Worm (Caenorhabditis elegans) whole organism, young adult: Measurements from ENCODE around the gene pals-16.

ENCODE experiments used
- B0019.2 ChIP-seq: fragments of 200-800 bp; sonication (Bioruptor generic); conservative IDR thresholded peaks from 2 replicates; pipeline ENCODE4 v1.3.6; 2022; ENCODE audit warnings: missing genetic modification reagents, missing genetic modification characterization, missing compliant biosample characterization
- B0261.1 ChIP-seq: sonication (generic microtip); optimal IDR thresholded peaks from 2 replicates; lab custom pipeline; 2016; ENCODE audit warnings: mild to moderate bottlenecking, missing genetic modification characterization, moderate library complexity, missing compliant biosample characterization
- B0336.3 ChIP-seq: fragments of 200-800 bp; sonication (Bioruptor generic); IDR thresholded peaks from 2 replicates; pipeline ENCODE4 v1.3.6; 2022; ENCODE audit warnings: missing genetic modification characterization, missing compliant biosample characterization
- C06A6.2 ChIP-seq: fragments of 200-800 bp; sonication (Bioruptor generic); conservative IDR thresholded peaks from 2 replicates; pipeline ENCODE4 v1.3.6; 2022; ENCODE audit warnings: missing genetic modification characterization, missing compliant biosample characterization
- D2030.7 ChIP-seq: fragments of 200-800 bp; sonication (Bioruptor generic); IDR thresholded peaks from 2 replicates; pipeline ENCODE4 v1.3.6; 2022; ENCODE audit warnings: missing genetic modification reagents, missing genetic modification characterization, missing compliant biosample characterization
- F33H1.4 ChIP-seq: fragments of 200-800 bp; sonication (Bioruptor generic); IDR thresholded peaks from 2 replicates; pipeline ENCODE4 v1.3.6; 2022; ENCODE audit warnings: missing genetic modification reagents, missing genetic modification characterization, missing compliant biosample characterization
- F37B4.10 ChIP-seq: fragments of 200-800 bp; sonication (Bioruptor generic); IDR thresholded peaks from 2 replicates; pipeline ENCODE4 v1.3.6; 2022; ENCODE audit warnings: missing genetic modification characterization, missing compliant biosample characterization
- F39B2.1 ChIP-seq: fragments of 200-800 bp; sonication (Bioruptor generic); IDR thresholded peaks from 2 replicates; pipeline ENCODE4 v1.3.6; 2022; ENCODE audit warnings: missing genetic modification reagents, missing genetic modification characterization, missing compliant biosample characterization
- F52B5.7 ChIP-seq: sonication (generic microtip); optimal IDR thresholded peaks from 2 replicates; lab custom pipeline; 2016; ENCODE audit warnings: mild to moderate bottlenecking, missing genetic modification characterization, missing compliant biosample characterization
- Y53F4B.3 ChIP-seq: fragments of 200-800 bp; sonication (Bioruptor generic); IDR thresholded peaks from 2 replicates; pipeline ENCODE4 v1.3.6; 2022; ENCODE audit warnings: missing genetic modification reagents, missing genetic modification characterization, missing compliant biosample characterization
- Y56A3A.18 ChIP-seq: fragments of 200-800 bp; sonication (Bioruptor generic); IDR thresholded peaks from 2 replicates; pipeline ENCODE4 v1.3.6; 2022; ENCODE audit warnings: missing genetic modification reagents, missing genetic modification characterization, missing compliant biosample characterization
- Y95B8A.8 ChIP-seq: fragments of 200-800 bp; sonication (Bioruptor generic); IDR thresholded peaks from 2 replicates; pipeline ENCODE4 v1.3.6; 2022; ENCODE audit warnings: missing genetic modification reagents, missing genetic modification characterization, missing compliant biosample characterization
- aptf-3 ChIP-seq: fragments of 200-800 bp; sonication (Bioruptor generic); IDR thresholded peaks from 2 replicates; pipeline ENCODE4 v1.3.6; 2022; ENCODE audit warnings: missing genetic modification characterization, missing compliant biosample characterization
- atf-7 ChIP-seq: sonication (generic microtip); optimal IDR thresholded peaks from 2 replicates; lab custom pipeline; 2017; ENCODE audit warnings: mild to moderate bottlenecking, missing genetic modification characterization, missing compliant biosample characterization
- attf-5 ChIP-seq: fragments of 200-800 bp; sonication (Bioruptor generic); optimal IDR thresholded peaks from 2 replicates; lab custom pipeline; 2018; ENCODE audit warnings: mild to moderate bottlenecking, missing genetic modification characterization, missing compliant biosample characterization
- cebp-1 ChIP-seq, 2 experiments: fragments of 200-800 bp in 1 of 2; sonication (Bioruptor generic) in 1 of 2; sonication (generic microtip) in 1 of 2; IDR thresholded peaks in 1 of 2; optimal IDR thresholded peaks in 1 of 2; 2 replicates each; pipeline versions ENCODE4 v1.3.6 to Lab custom; 2017 to 2022; ENCODE audit warnings: missing compliant biosample characterization in 2 of 2, missing genetic modification characterization in 2 of 2, mild to moderate bottlenecking in 1 of 2, missing genetic modification reagents in 1 of 2, moderate library complexity in 1 of 2
- ceh-27 ChIP-seq: fragments of 200-800 bp; sonication (Bioruptor generic); optimal IDR thresholded peaks from 2 replicates; lab custom pipeline; 2018; ENCODE audit warnings: mild to moderate bottlenecking, missing genetic modification characterization, moderate library complexity, missing compliant biosample characterization
- chd-7 ChIP-seq: sonication (generic microtip); optimal IDR thresholded peaks from 2 replicates; lab custom pipeline; 2016; ENCODE audit warnings: mild to moderate bottlenecking, missing genetic modification characterization, moderate library complexity, missing compliant biosample characterization
- die-1 ChIP-seq: sonication (generic microtip); optimal IDR thresholded peaks from 2 replicates; lab custom pipeline; 2016; ENCODE audit warnings: missing genotype, mild to moderate bottlenecking, missing genetic modification characterization, missing compliant biosample characterization
- efl-1 ChIP-seq: fragments of 150-350 bp; optimal IDR thresholded peaks from 2 replicates; lab custom pipeline; 2014; ENCODE audit warnings: missing biosample characterization, missing genetic modification reagents, missing genetic modification characterization
- egl-18 ChIP-seq: fragments of 200-800 bp; sonication (Bioruptor generic); IDR thresholded peaks from 2 replicates; pipeline ENCODE4 v1.3.6; 2022; ENCODE audit warnings: missing genetic modification reagents, missing genetic modification characterization, missing compliant biosample characterization
- egl-44 ChIP-seq: fragments of 200-800 bp; sonication (Bioruptor generic); IDR thresholded peaks from 2 replicates; pipeline ENCODE4 v1.3.6; 2022; ENCODE audit warnings: missing genetic modification reagents, missing genetic modification characterization, missing compliant biosample characterization
- egrh-3 ChIP-seq: fragments of 200-800 bp; sonication (Bioruptor generic); IDR thresholded peaks from 2 replicates; pipeline ENCODE4 v1.3.6; 2022; ENCODE audit warnings: missing genetic modification reagents, missing genetic modification characterization, missing compliant biosample characterization
- fkh-3 ChIP-seq: sonication (generic microtip); optimal IDR thresholded peaks from 2 replicates; lab custom pipeline; 2016; ENCODE audit warnings: mild to moderate bottlenecking, missing genetic modification characterization, missing compliant biosample characterization
- him-1 ChIP-seq: sonication (generic microtip); optimal IDR thresholded peaks from 2 replicates; lab custom pipeline; 2016; ENCODE audit warnings: missing genotype, missing genetic modification reagents, missing genetic modification characterization, missing compliant biosample characterization
- hmg-20 ChIP-seq: fragments of 200-800 bp; sonication (Bioruptor generic); IDR thresholded peaks from 2 replicates; pipeline ENCODE4 v1.3.6; 2022; ENCODE audit warnings: missing genetic modification reagents, missing genetic modification characterization, missing compliant biosample characterization
- hsf-1 ChIP-seq: fragments of 200-800 bp; sonication (Bioruptor generic); IDR thresholded peaks from 2 replicates; pipeline ENCODE4 v1.3.6; 2022; ENCODE audit warnings: missing genetic modification reagents, missing genetic modification characterization, missing compliant biosample characterization
- lag-1 ChIP-seq: fragments of 200-800 bp; sonication (Bioruptor generic); IDR thresholded peaks from 2 replicates; pipeline ENCODE4 v1.3.6; 2022; ENCODE audit warnings: missing genetic modification reagents, missing genetic modification characterization, missing compliant biosample characterization
- let-526 ChIP-seq: fragments of 200-800 bp; sonication (Bioruptor generic); IDR thresholded peaks from 2 replicates; pipeline ENCODE4 v1.3.6; 2022; ENCODE audit warnings: missing genetic modification reagents, missing genetic modification characterization, missing compliant biosample characterization
- let-607 ChIP-seq, 2 experiments: fragments of 200-800 bp in 1 of 2; sonication (Bioruptor generic) in 1 of 2; sonication (generic microtip) in 1 of 2; optimal IDR thresholded peaks; 2 replicates each; lab custom pipeline; 2016 to 2018; ENCODE audit warnings: mild to moderate bottlenecking in 2 of 2, missing compliant biosample characterization in 2 of 2, missing genetic modification characterization in 2 of 2, moderate library complexity in 2 of 2, missing genotype in 1 of 2
- lin-35 ChIP-seq, 3 experiments: fragments of 150-350 bp in 2 of 3; sonication (generic microtip) in 1 of 3; optimal IDR thresholded peaks; 2 replicates each; lab custom pipeline; 2014 to 2018; ENCODE audit warnings: missing biosample characterization in 3 of 3, missing genetic modification characterization in 3 of 3, missing genetic modification reagents in 3 of 3
- lin-40 ChIP-seq: sonication (generic microtip); optimal IDR thresholded peaks from 2 replicates; lab custom pipeline; 2016; ENCODE audit warnings: missing genetic modification characterization, mild to moderate bottlenecking, missing compliant biosample characterization, missing genotype, missing genetic modification reagents
- lsl-1 ChIP-seq: fragments of 200-800 bp; sonication (Bioruptor generic); optimal IDR thresholded peaks from 2 replicates; lab custom pipeline; 2018; ENCODE audit warnings: mild to moderate bottlenecking, missing genetic modification characterization, moderate library complexity, missing compliant biosample characterization
- lsy-27 ChIP-seq: sonication (generic microtip); optimal IDR thresholded peaks from 2 replicates; lab custom pipeline; 2017; ENCODE audit warnings: missing genetic modification characterization, mild to moderate bottlenecking, missing compliant biosample characterization, antibody characterized with exemption, missing genotype, borderline replicate concordance; ENCODE audit not compliant: insufficient read depth
- madf-3 ChIP-seq: fragments of 200-800 bp; sonication (Bioruptor generic); IDR thresholded peaks from 2 replicates; pipeline ENCODE4 v1.3.6; 2022; ENCODE audit warnings: missing genetic modification reagents, missing genetic modification characterization, missing compliant biosample characterization
- mel-28 ChIP-seq: sonication (generic microtip); optimal IDR thresholded peaks from 2 replicates; lab custom pipeline; 2016; ENCODE audit warnings: borderline replicate concordance, mild to moderate bottlenecking, missing genetic modification characterization, missing compliant biosample characterization
- mxl-1 ChIP-seq: sonication (generic microtip); optimal IDR thresholded peaks from 2 replicates; lab custom pipeline; 2016; ENCODE audit warnings: missing genetic modification characterization, missing compliant biosample characterization
- nhr-179 ChIP-seq: sonication (generic microtip); optimal IDR thresholded peaks from 2 replicates; lab custom pipeline; 2016; ENCODE audit warnings: mild to moderate bottlenecking, missing genetic modification characterization, missing compliant biosample characterization
- nhr-90 ChIP-seq: sonication (generic microtip); optimal IDR thresholded peaks from 2 replicates; lab custom pipeline; 2016; ENCODE audit warnings: missing genotype, mild to moderate bottlenecking, missing genetic modification characterization, missing compliant biosample characterization
- repo-1 ChIP-seq: sonication (generic microtip); optimal IDR thresholded peaks from 2 replicates; lab custom pipeline; 2017; ENCODE audit warnings: mild to moderate bottlenecking, missing genetic modification characterization, missing compliant biosample characterization
- rpc-1 ChIP-seq, 2 experiments: fragments of 150-350 bp in 1 of 2; sonication (generic microtip) in 1 of 2; optimal IDR thresholded peaks; 2 replicates each; lab custom pipeline; 2014 to 2018; ENCODE audit warnings: missing biosample characterization in 1 of 2, missing genetic modification characterization in 1 of 2, missing genetic modification reagents in 1 of 2, missing genotype in 1 of 2
- sea-2 ChIP-seq: fragments of 200-800 bp; sonication (Bioruptor generic); IDR thresholded peaks from 2 replicates; pipeline ENCODE4 v1.3.6; 2022; ENCODE audit warnings: missing genetic modification characterization, missing compliant biosample characterization
- sptf-2 ChIP-seq: fragments of 200-800 bp; sonication (Bioruptor generic); optimal IDR thresholded peaks from 2 replicates; lab custom pipeline; 2018; ENCODE audit warnings: mild to moderate bottlenecking, missing genetic modification characterization, missing compliant biosample characterization
- tbx-9 ChIP-seq: sonication (generic microtip); optimal IDR thresholded peaks from 2 replicates; lab custom pipeline; 2016; ENCODE audit warnings: borderline replicate concordance, missing genetic modification characterization, inconsistent platforms, missing compliant biosample characterization
- xnd-1 ChIP-seq: sonication (generic microtip); optimal IDR thresholded peaks from 2 replicates; lab custom pipeline; 2016; ENCODE audit warnings: missing genotype, missing genetic modification reagents, missing genetic modification characterization, missing compliant biosample characterization
- zfh-2 ChIP-seq: fragments of 200-800 bp; sonication (Bioruptor generic); conservative IDR thresholded peaks from 2 replicates; pipeline ENCODE4 v1.3.6; 2022; ENCODE audit warnings: missing genetic modification reagents, missing genetic modification characterization, missing compliant biosample characterization
- zim-3 ChIP-seq: sonication (generic microtip); optimal IDR thresholded peaks from 2 replicates; lab custom pipeline; 2017; ENCODE audit warnings: mild to moderate bottlenecking, missing genetic modification characterization, moderate library complexity, missing compliant biosample characterization
- ztf-3 ChIP-seq: fragments of 200-800 bp; sonication (Bioruptor generic); optimal IDR thresholded peaks from 2 replicates; lab custom pipeline; 2018; ENCODE audit warnings: mild to moderate bottlenecking, missing genetic modification characterization, missing compliant biosample characterization

The pals-16 gene

DNA sequence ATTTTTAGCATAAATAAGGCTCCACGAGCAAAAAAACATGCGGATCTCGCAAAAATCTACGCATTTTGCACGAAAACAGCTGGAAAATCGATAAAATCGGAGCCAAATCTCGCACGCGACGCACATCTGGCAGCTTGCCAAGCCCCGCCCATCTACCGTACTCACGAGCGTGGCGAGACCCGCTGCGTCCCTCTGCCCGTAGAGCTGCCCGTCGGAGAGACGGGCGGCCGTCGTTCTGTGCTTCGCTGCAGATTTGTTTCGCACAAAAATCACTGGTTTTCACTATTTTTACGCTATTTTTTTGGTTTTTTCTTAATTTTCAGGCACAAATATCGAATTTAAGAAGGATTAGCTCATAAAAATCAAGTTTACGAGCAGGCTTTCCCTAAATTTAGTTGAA, 18.9 kb downstream of the pals-16 start (continued):
- TF ChIP-seq aptf-3 (no peak), Y56A3A.18 (GFP tag; lab: Robert Waterston, UW) (0 out of 2 replicates have a peak, but pooled peaks have one; percentile 15), nhr-90 (tag; lab: Kevin White, UChicago) (peak; percentile 39), B0261.1 (peak; percentile 14), lin-35 (GFP tag; optimal IDR thresholded peaks at IDR 0.05; lab: Kevin White, UChicago) (peak in 1 of 3 experiments; percentile 74), let-607 (tag; optimal IDR thresholded peaks at IDR 0.05; lab: Kevin White, UChicago) (no peak), mxl-1 (tag; lab: Kevin White, UChicago) (no peak), egl-44 (0 out of 2 replicates have a peak, but pooled peaks have one; percentile 44), attf-5 (GFP tag; lab: Kevin White, UChicago) (peak; percentile 47), Y95B8A.8 (GFP tag; lab: Robert Waterston, UW) (peak; percentile 84), madf-3 (GFP tag; lab: Robert Waterston, UW) (peak; percentile 97), mel-28 (tag; lab: Kevin White, UChicago) (no peak), lag-1 (no peak), F52B5.7 (no peak), lsy-27 (no peak), F37B4.10 (GFP tag; lab: Robert Waterston, UW) (0 out of 2 replicates have a peak, but pooled peaks have one; percentile 79), lin-40 (peak; percentile 82), die-1 (tag; lab: Kevin White, UChicago) (no peak), tbx-9 (tag; lab: Kevin White, UChicago) (no peak), cebp-1 (GFP tag; IDR thresholded peaks at IDR 0.05; lab: Robert Waterston, UW) (no peak), cebp-1 (tag; optimal IDR thresholded peaks at IDR 0.05; lab: Kevin White, UChicago) (peak; percentile 75), Y53F4B.3 (GFP tag; lab: Robert Waterston, UW) (no peak), zim-3 (tag; lab: Kevin White, UChicago) (no peak), egrh-3 (GFP tag; lab: Robert Waterston, UW) (peak; percentile 89), ztf-3 (GFP tag; lab: Kevin White, UChicago) (no peak), sea-2 (GFP tag; lab: Robert Waterston, UW) (no peak), xnd-1 (no peak), nhr-179 (tag; lab: Kevin White, UChicago) (no peak), him-1 (no peak), ceh-27 (GFP tag; lab: Kevin White, UChicago) (peak; percentile 77), chd-7 (tag; lab: Kevin White, UChicago) (no peak), sptf-2 (GFP tag; lab: Kevin White, UChicago) (no peak), atf-7 (tag; lab: Kevin White, UChicago) (peak; percentile 56), rpc-1 (optimal IDR thresholded peaks at IDR 0.05; lab: Kevin White, UChicago) (peak; percentile 14), rpc-1 (tag; optimal IDR thresholded peaks at IDR 0.05; lab: Kevin White, UChicago) (no peak), F39B2.1 (GFP tag; lab: Robert Waterston, UW) (no peak), efl-1 (GFP tag; lab: Kevin White, UChicago) (peak; percentile 18), repo-1 (tag; lab: Kevin White, UChicago) (peak; percentile 2), D2030.7 (peak; percentile 92), B0019.2 (GFP tag; lab: Robert Waterston, UW) (peak; percentile 52; the same call in 1 of the 2 replicates), F33H1.4 (GFP tag; lab: Robert Waterston, UW) (peak; percentile 98), fkh-3 (tag; lab: Kevin White, UChicago) (no peak), let-526 (GFP tag; lab: Robert Waterston, UW) (no peak), lsl-1 (peak; percentile 92), hmg-20 (GFP tag; lab: Robert Waterston, UW) (peak; percentile 50; the same call in 1 of the 2 replicates), C06A6.2 (GFP tag; lab: Robert Waterston, UW) (peak; percentile 79), B0336.3 (peak; percentile 72), egl-18 (GFP tag; lab: Robert Waterston, UW) (no peak), hsf-1 (GFP tag; lab: Robert Waterston, UW) (no peak), zfh-2 (GFP tag; lab: Robert Waterston, UW) (peak; percentile 92)
